Worm (Caenorhabditis elegans): Measurements from ENCODE around the gene C42D4.19.

ce11 chrIV:7167983-7168760 lies 7.3 kb upstream of the C42D4.19 start, which contains the start of gene skr-16:
- no peak for TF ChIP-seq ama-1 (optimal IDR thresholded peaks at IDR 0.05)
- TF ChIP-seq zag-1 (tag; optimal IDR thresholded peaks at IDR 0.05): no peak
- TF ChIP-seq nhr-237 (tag; optimal IDR thresholded peaks at IDR 0.05): no peak
- TF ChIP-seq snpc-4 (tag; optimal IDR thresholded peaks at IDR 0.05): no peak
- TF ChIP-seq elt-3 (tag; optimal IDR thresholded peaks at IDR 0.05): no peak
- peak; percentile 1 for TF ChIP-seq lin-13 (GFP tag; optimal IDR thresholded peaks at IDR 0.05)
- TF ChIP-seq ztf-11 (tag; optimal IDR thresholded peaks at IDR 0.05): no peak
- no peak for TF ChIP-seq nhr-10 (tag; optimal IDR thresholded peaks at IDR 0.05)
- TF ChIP-seq nhr-21 (tag; optimal IDR thresholded peaks at IDR 0.05): no peak
